Worm (Caenorhabditis elegans) whole organism, young adult: Measurements from ENCODE around the gene H03G16.5.
A peak's percentile ranks its signal among the peaks of the same experiment; 100 is the strongest.

Source experiments
- C06A6.2 ChIP-seq: fragments of 200-800 bp; sonication (Bioruptor generic); conservative IDR thresholded peaks from 2 replicates; pipeline ENCODE4 v1.3.6; 2022; ENCODE audit warnings: missing genetic modification characterization, missing compliant biosample characterization
- D2030.7 ChIP-seq: fragments of 200-800 bp; sonication (Bioruptor generic); IDR thresholded peaks from 2 replicates; pipeline ENCODE4 v1.3.6; 2022; ENCODE audit warnings: missing genetic modification reagents, missing genetic modification characterization, missing compliant biosample characterization
- F57C9.4 ChIP-seq: sonication (generic microtip); optimal IDR thresholded peaks from 2 replicates; lab custom pipeline; 2017; ENCODE audit warnings: mild to moderate bottlenecking, missing genetic modification characterization, missing compliant biosample characterization
- K12H6.12 ChIP-seq: fragments of 200-800 bp; sonication (Bioruptor generic); optimal IDR thresholded peaks from 2 replicates; lab custom pipeline; 2018; ENCODE audit warnings: mild to moderate bottlenecking, missing genetic modification characterization, missing compliant biosample characterization
- Y53F4B.3 ChIP-seq: fragments of 200-800 bp; sonication (Bioruptor generic); IDR thresholded peaks from 2 replicates; pipeline ENCODE4 v1.3.6; 2022; ENCODE audit warnings: missing genetic modification reagents, missing genetic modification characterization, missing compliant biosample characterization
- Y56A3A.18 ChIP-seq: fragments of 200-800 bp; sonication (Bioruptor generic); IDR thresholded peaks from 2 replicates; pipeline ENCODE4 v1.3.6; 2022; ENCODE audit warnings: missing genetic modification reagents, missing genetic modification characterization, missing compliant biosample characterization
- Y67H2A.10 ChIP-seq: fragments of 200-800 bp; sonication (Bioruptor generic); conservative IDR thresholded peaks from 2 replicates; pipeline ENCODE4 v1.3.6; 2022; ENCODE audit warnings: missing genetic modification reagents, missing genetic modification characterization, missing compliant biosample characterization
- Y79H2A.3 ChIP-seq: fragments of 200-800 bp; sonication (Bioruptor generic); conservative IDR thresholded peaks from 2 replicates; pipeline ENCODE4 v1.3.6; 2022; ENCODE audit warnings: missing genetic modification reagents, missing genetic modification characterization, missing compliant biosample characterization
- ama-1 ChIP-seq, 3 experiments: fragments of 150-350 bp in 1 of 3; sonication (generic microtip) in 2 of 3; optimal IDR thresholded peaks; 2 replicates each; lab custom pipeline; 2014 to 2018; ENCODE audit warnings: missing biosample characterization in 2 of 3, missing genetic modification characterization in 2 of 3, missing genetic modification reagents in 2 of 3
- atf-7 ChIP-seq: sonication (generic microtip); optimal IDR thresholded peaks from 2 replicates; lab custom pipeline; 2017; ENCODE audit warnings: mild to moderate bottlenecking, missing genetic modification characterization, missing compliant biosample characterization
- athp-1 ChIP-seq: sonication (generic microtip); optimal IDR thresholded peaks from 2 replicates; lab custom pipeline; 2017; ENCODE audit warnings: mild to moderate bottlenecking, missing genetic modification characterization, missing compliant biosample characterization
- attf-3 ChIP-seq: fragments of 200-800 bp; sonication (Bioruptor generic); conservative IDR thresholded peaks from 2 replicates; pipeline ENCODE4 v1.3.6; 2022; ENCODE audit warnings: missing genetic modification reagents, missing genetic modification characterization, missing compliant biosample characterization
- attf-5 ChIP-seq: fragments of 200-800 bp; sonication (Bioruptor generic); optimal IDR thresholded peaks from 2 replicates; lab custom pipeline; 2018; ENCODE audit warnings: mild to moderate bottlenecking, missing genetic modification characterization, missing compliant biosample characterization
- attf-6 ChIP-seq: fragments of 200-800 bp; sonication (Bioruptor generic); IDR thresholded peaks from 2 replicates; pipeline ENCODE4 v1.3.6; 2022; ENCODE audit warnings: missing genetic modification reagents, missing genetic modification characterization, missing compliant biosample characterization
- ceh-40 ChIP-seq: fragments of 200-800 bp; sonication (Bioruptor generic); IDR thresholded peaks from 2 replicates; pipeline ENCODE4 v1.3.6; 2022; ENCODE audit warnings: missing genetic modification characterization, missing compliant biosample characterization
- ceh-58 ChIP-seq: fragments of 200-800 bp; sonication (Bioruptor generic); IDR thresholded peaks from 2 replicates; pipeline ENCODE4 v1.3.6; 2022; ENCODE audit warnings: missing genetic modification characterization, missing compliant biosample characterization
- die-1 ChIP-seq: sonication (generic microtip); optimal IDR thresholded peaks from 2 replicates; lab custom pipeline; 2016; ENCODE audit warnings: missing genotype, mild to moderate bottlenecking, missing genetic modification characterization, missing compliant biosample characterization
- dox-1 ChIP-seq: fragments of 200-800 bp; sonication (Bioruptor generic); IDR thresholded peaks from 2 replicates; pipeline ENCODE4 v1.3.6; 2022; ENCODE audit warnings: missing genetic modification reagents, missing genetic modification characterization, missing compliant biosample characterization
- dpff-1 ChIP-seq: sonication (generic microtip); optimal IDR thresholded peaks from 2 replicates; lab custom pipeline; 2017; ENCODE audit warnings: mild to moderate bottlenecking, missing genetic modification characterization, missing compliant biosample characterization
- efl-1 ChIP-seq: fragments of 150-350 bp; optimal IDR thresholded peaks from 2 replicates; lab custom pipeline; 2014; ENCODE audit warnings: missing biosample characterization, missing genetic modification reagents, missing genetic modification characterization
- egl-18 ChIP-seq: fragments of 200-800 bp; sonication (Bioruptor generic); IDR thresholded peaks from 2 replicates; pipeline ENCODE4 v1.3.6; 2022; ENCODE audit warnings: missing genetic modification reagents, missing genetic modification characterization, missing compliant biosample characterization
- egrh-3 ChIP-seq: fragments of 200-800 bp; sonication (Bioruptor generic); IDR thresholded peaks from 2 replicates; pipeline ENCODE4 v1.3.6; 2022; ENCODE audit warnings: missing genetic modification reagents, missing genetic modification characterization, missing compliant biosample characterization
- ets-4 ChIP-seq: fragments of 200-800 bp; sonication (Bioruptor generic); optimal IDR thresholded peaks from 2 replicates; lab custom pipeline; 2018; ENCODE audit warnings: mild to moderate bottlenecking, missing genetic modification characterization, missing compliant biosample characterization
- gei-17 ChIP-seq: fragments of 200-800 bp; sonication (Bioruptor generic); optimal IDR thresholded peaks from 2 replicates; lab custom pipeline; 2018; ENCODE audit warnings: mild to moderate bottlenecking, missing genetic modification characterization, missing compliant biosample characterization
- hmg-20 ChIP-seq: fragments of 200-800 bp; sonication (Bioruptor generic); IDR thresholded peaks from 2 replicates; pipeline ENCODE4 v1.3.6; 2022; ENCODE audit warnings: missing genetic modification reagents, missing genetic modification characterization, missing compliant biosample characterization
- let-607 ChIP-seq, 2 experiments: fragments of 200-800 bp in 1 of 2; sonication (Bioruptor generic) in 1 of 2; sonication (generic microtip) in 1 of 2; optimal IDR thresholded peaks; 2 replicates each; lab custom pipeline; 2016 to 2018; ENCODE audit warnings: mild to moderate bottlenecking in 2 of 2, missing compliant biosample characterization in 2 of 2, missing genetic modification characterization in 2 of 2, moderate library complexity in 2 of 2, missing genotype in 1 of 2
- lin-35 ChIP-seq, 3 experiments: fragments of 150-350 bp in 2 of 3; sonication (generic microtip) in 1 of 3; optimal IDR thresholded peaks; 2 replicates each; lab custom pipeline; 2014 to 2018; ENCODE audit warnings: missing biosample characterization in 3 of 3, missing genetic modification characterization in 3 of 3, missing genetic modification reagents in 3 of 3
- lin-54 ChIP-seq: fragments of 200-800 bp; sonication (Bioruptor generic); optimal IDR thresholded peaks from 2 replicates; lab custom pipeline; 2018; ENCODE audit warnings: mild to moderate bottlenecking, missing genetic modification characterization, missing compliant biosample characterization
- madf-6 ChIP-seq: fragments of 200-800 bp; sonication (Bioruptor generic); IDR thresholded peaks from 2 replicates; pipeline ENCODE4 v1.3.6; 2022; ENCODE audit warnings: missing genetic modification reagents, missing genetic modification characterization, missing compliant biosample characterization
- mel-28 ChIP-seq: sonication (generic microtip); optimal IDR thresholded peaks from 2 replicates; lab custom pipeline; 2016; ENCODE audit warnings: borderline replicate concordance, mild to moderate bottlenecking, missing genetic modification characterization, missing compliant biosample characterization
- nfya-2 ChIP-seq: fragments of 200-800 bp; sonication (Bioruptor generic); IDR thresholded peaks from 2 replicates; pipeline ENCODE4 v1.3.6; 2022; ENCODE audit warnings: missing genetic modification reagents, missing genetic modification characterization, missing compliant biosample characterization
- nfyb-1 ChIP-seq: fragments of 200-800 bp; sonication (Bioruptor generic); IDR thresholded peaks from 2 replicates; pipeline ENCODE4 v1.3.6; 2022; ENCODE audit warnings: missing genetic modification reagents, missing genetic modification characterization, missing compliant biosample characterization
- nhr-80 ChIP-seq: sonication (generic microtip); optimal IDR thresholded peaks from 2 replicates; lab custom pipeline; 2016; ENCODE audit warnings: missing genetic modification characterization, missing compliant biosample characterization
- pbrm-1 ChIP-seq: fragments of 200-800 bp; sonication (Bioruptor generic); IDR thresholded peaks from 2 replicates; pipeline ENCODE4 v1.3.6; 2022; ENCODE audit warnings: missing genetic modification reagents, missing genetic modification characterization, missing compliant biosample characterization
- repo-1 ChIP-seq: sonication (generic microtip); optimal IDR thresholded peaks from 2 replicates; lab custom pipeline; 2017; ENCODE audit warnings: mild to moderate bottlenecking, missing genetic modification characterization, missing compliant biosample characterization
- snpc-1.1 ChIP-seq: sonication (generic microtip); optimal IDR thresholded peaks from 2 replicates; lab custom pipeline; 2017; ENCODE audit warnings: missing genetic modification characterization, mild to moderate bottlenecking, missing compliant biosample characterization, antibody characterized with exemption, moderate library complexity, missing genotype, missing genetic modification reagents; ENCODE audit not compliant: insufficient read depth
- snpc-3.4 ChIP-seq: sonication (generic microtip); optimal IDR thresholded peaks from 2 replicates; lab custom pipeline; 2017; ENCODE audit warnings: missing genetic modification characterization, mild to moderate bottlenecking, missing compliant biosample characterization, antibody characterized with exemption, moderate library complexity, missing genotype, missing genetic modification reagents
- tbx-9 ChIP-seq: sonication (generic microtip); optimal IDR thresholded peaks from 2 replicates; lab custom pipeline; 2016; ENCODE audit warnings: borderline replicate concordance, missing genetic modification characterization, inconsistent platforms, missing compliant biosample characterization
- zim-3 ChIP-seq: sonication (generic microtip); optimal IDR thresholded peaks from 2 replicates; lab custom pipeline; 2017; ENCODE audit warnings: mild to moderate bottlenecking, missing genetic modification characterization, moderate library complexity, missing compliant biosample characterization
- ztf-22 ChIP-seq: fragments of 200-800 bp; sonication (Bioruptor generic); optimal IDR thresholded peaks from 2 replicates; lab custom pipeline; 2018; ENCODE audit warnings: mild to moderate bottlenecking, missing genetic modification characterization, moderate library complexity, missing compliant biosample characterization
- ztf-26 ChIP-seq: sonication (generic microtip); optimal IDR thresholded peaks from 2 replicates; lab custom pipeline; 2017; ENCODE audit warnings: missing genetic modification characterization, missing compliant biosample characterization
- ztf-6 ChIP-seq: fragments of 200-800 bp; sonication (Bioruptor generic); IDR thresholded peaks from 2 replicates; pipeline ENCODE4 v1.3.6; 2022; ENCODE audit warnings: missing genetic modification reagents, missing genetic modification characterization, missing compliant biosample characterization

The H03G16.5 gene

ce11 chrX:15077597-15078261, 21.1 kb upstream of the H03G16.5 start, which contains the start of the genes H40L08.8, H40L08.2 and H40L08.7:
Gene H40L08.8, minus strand, starts transcription at chrX:15077633.
Gene H40L08.2, minus strand, starts transcription at chrX:15077744.
Gene H40L08.7, minus strand, starts transcription at chrX:15077744.
- no peak for TF ChIP-seq die-1 (tag; lab: Kevin White, UChicago)

ce11 chrX:15076909-15077308, 20.3 kb upstream of the H03G16.5 start:
- peak; percentile 13 for TF ChIP-seq ama-1 (optimal IDR thresholded peaks at IDR 0.05; lab: Kevin White, UChicago)
- TF ChIP-seq ama-1 (GFP tag; optimal IDR thresholded peaks at IDR 0.05; lab: Kevin White, UChicago): no peak
- TF ChIP-seq madf-6 (GFP tag; lab: Robert Waterston, UW): 0 out of 2 replicates have a peak, but pooled peaks have one; percentile 6
- no peak for TF ChIP-seq C06A6.2 (GFP tag; lab: Robert Waterston, UW)
- TF ChIP-seq Y56A3A.18 (GFP tag; lab: Robert Waterston, UW): 0 out of 2 replicates have a peak, but pooled peaks have one; percentile 28

ce11 chrX:15076042-15076565, 19.5 kb upstream of the H03G16.5 start, which contains the start of the genes H40L08.3 and H40L08.9:
Gene H40L08.3, minus strand, starts transcription at chrX:15076092.
Gene H40L08.9, minus strand, starts transcription at chrX:15076480.
- TF ChIP-seq C06A6.2 (GFP tag; lab: Robert Waterston, UW) (no peak), efl-1 (GFP tag; lab: Kevin White, UChicago) (no peak), Y53F4B.3 (GFP tag; lab: Robert Waterston, UW) (no peak), athp-1 (no peak), snpc-1.1 (tag; lab: Kevin White, UChicago) (no peak), egrh-3 (no peak), repo-1 (no peak), ets-4 (GFP tag; lab: Kevin White, UChicago) (no peak), Y67H2A.10 (GFP tag; lab: Robert Waterston, UW) (no peak), tbx-9 (tag; lab: Kevin White, UChicago) (no peak), attf-5 (GFP tag; lab: Kevin White, UChicago) (no peak), atf-7 (peak; percentile 6), egl-18 (no peak), nfya-2 (GFP tag; lab: Robert Waterston, UW) (0 out of 2 replicates have a peak, but pooled peaks have one; percentile 51), mel-28 (tag; lab: Kevin White, UChicago) (peak; percentile 6), lin-54 (GFP tag; lab: Kevin White, UChicago) (no peak), F57C9.4 (tag; lab: Kevin White, UChicago) (no peak), attf-3 (GFP tag; lab: Robert Waterston, UW) (no peak), madf-6 (GFP tag; lab: Robert Waterston, UW) (no peak), ceh-58 (GFP tag; lab: Robert Waterston, UW) (no peak), ama-1 (optimal IDR thresholded peaks at IDR 0.05; lab: Kevin White, UChicago) (peak; percentile 92), ama-1 (GFP tag; optimal IDR thresholded peaks at IDR 0.05; lab: Kevin White, UChicago) (no peak), let-607 (tag; optimal IDR thresholded peaks at IDR 0.05; lab: Kevin White, UChicago) (no peak), lin-35 (GFP tag; optimal IDR thresholded peaks at IDR 0.05; lab: Kevin White, UChicago) (no peak), Y56A3A.18 (GFP tag; lab: Robert Waterston, UW) (no peak), nfyb-1 (GFP tag; lab: Robert Waterston, UW) (peak; percentile 52), snpc-3.4 (tag; lab: Kevin White, UChicago) (no peak), pbrm-1 (no peak), ceh-40 (GFP tag; lab: Robert Waterston, UW) (no peak), dpff-1 (tag; lab: Kevin White, UChicago) (no peak), Y79H2A.3 (GFP tag; lab: Robert Waterston, UW) (no peak), ztf-22 (peak; percentile 22), dox-1 (GFP tag; lab: Robert Waterston, UW) (peak; percentile 42), attf-6 (no peak), zim-3 (peak; percentile 42), ztf-6 (GFP tag; lab: Robert Waterston, UW) (no peak), K12H6.12 (tag; lab: Kevin White, UChicago) (no peak), ztf-26 (tag; lab: Kevin White, UChicago) (peak; percentile 77), nhr-80 (tag; lab: Kevin White, UChicago) (no peak), hmg-20 (no peak), gei-17 (GFP tag; lab: Kevin White, UChicago) (peak; percentile 22), D2030.7 (GFP tag; lab: Robert Waterston, UW) (no peak)
